Fruit fly (Drosophila melanogaster) whole organism, pupa: ENCODE measurements around the gene omd.

ENCODE experiments used
- CG10348 ChIP-seq: fragments of 200-800 bp; sonication (Bioruptor generic); IDR thresholded peaks from 2 replicates; pipeline ENCODE4 v1.3.6; 2022; ENCODE audit warnings: missing biosample characterization, missing genetic modification characterization
- CG12605 ChIP-seq: fragments of 200-800 bp; sonication (Bioruptor generic); IDR thresholded peaks from 2 replicates; pipeline ENCODE4 v1.3.6; 2022; ENCODE audit warnings: missing biosample characterization, missing genetic modification characterization
- CG17806 ChIP-seq: fragments of 200-800 bp; sonication (Bioruptor generic); optimal IDR thresholded peaks from 2 replicates; lab custom pipeline; 2018; ENCODE audit warnings: missing biosample characterization, mild to moderate bottlenecking, missing genetic modification characterization, moderate library complexity
- CG32121 ChIP-seq: fragments of 200-800 bp; sonication (Bioruptor generic); IDR thresholded peaks from 2 replicates; pipeline ENCODE4 v1.3.6; 2022; ENCODE audit warnings: missing biosample characterization, missing genetic modification characterization
- CG34367 ChIP-seq: fragments of 200-800 bp; sonication (Bioruptor generic); optimal IDR thresholded peaks from 2 replicates; lab custom pipeline; 2018; ENCODE audit warnings: missing biosample characterization, mild to moderate bottlenecking, missing genetic modification characterization
- Ets98B ChIP-seq: fragments of 200-800 bp; sonication (Bioruptor generic); IDR thresholded peaks from 2 replicates; pipeline ENCODE4 v1.3.6; 2022; ENCODE audit warnings: missing biosample characterization, missing genetic modification characterization
- Pif1B ChIP-seq: fragments of 200-800 bp; sonication (Bioruptor generic); optimal IDR thresholded peaks from 3 replicates; lab custom pipeline; 2016; ENCODE audit warnings: missing biosample characterization, missing genetic modification characterization
- gl ChIP-seq: fragments of 200-800 bp; sonication (Bioruptor generic); optimal IDR thresholded peaks from 2 replicates; lab custom pipeline; 2018; ENCODE audit warnings: missing biosample characterization, mild to moderate bottlenecking, missing genetic modification characterization

- no peak for TF ChIP-seq CG34367
- TF ChIP-seq CG32121, result no peak
- TF ChIP-seq gl (tag; lab: Kevin White, UChicago), result no peak
- no peak for TF ChIP-seq Ets98B (GFP tag; lab: Robert Waterston, UW)
- no peak for TF ChIP-seq Pif1B (GFP tag; lab: Kevin White, UChicago)
- TF ChIP-seq CG17806 (tag; lab: Kevin White, UChicago), result no peak
- TF ChIP-seq CG12605, result no peak
- no peak for TF ChIP-seq CG10348 (GFP tag; lab: Robert Waterston, UW)
These were observed 21.0 kb downstream of the omd start for dm6 chr3R:13665992-13666391.
